Worm (Caenorhabditis elegans): Measurements from ENCODE around the gene T26H5.14.

The T26H5.14 gene

DNA sequence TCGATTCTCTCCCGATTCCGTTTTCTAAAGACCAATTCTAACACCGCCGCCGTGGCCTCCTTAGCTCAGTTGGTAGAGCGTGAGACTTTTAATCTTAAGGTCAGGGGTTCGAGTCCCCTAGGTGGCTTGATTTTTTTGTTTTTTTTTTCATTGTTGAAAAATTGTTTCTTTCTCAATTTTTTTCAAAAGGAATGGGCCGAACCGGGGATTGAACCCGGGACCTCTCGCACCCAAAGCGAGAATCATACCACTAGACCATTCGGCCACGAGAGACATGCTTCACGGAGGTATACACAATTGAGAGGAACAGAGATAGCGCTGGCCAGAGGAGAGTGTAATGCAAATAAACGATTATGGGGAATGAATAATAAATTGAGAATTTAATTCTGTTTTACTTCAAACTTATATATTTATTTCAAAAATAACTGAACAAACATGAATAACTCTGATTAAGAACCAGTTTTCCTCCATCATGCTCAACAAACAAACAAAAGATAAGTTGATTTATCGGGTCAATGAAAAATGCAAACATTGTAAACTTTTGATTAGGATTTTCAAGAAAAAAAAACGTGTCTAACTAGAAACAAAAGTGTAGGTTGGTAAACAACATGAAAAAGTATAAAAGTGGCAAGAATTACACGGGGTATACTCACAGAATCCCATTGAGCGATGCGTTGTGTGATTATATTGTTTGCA, 16.2 kb downstream of the T26H5.14 start, which contains the start of gene pqn-71 (continued):
- 0 out of 2 replicates have a peak, but pooled peaks have one; percentile 72 for TF ChIP-seq bed-1 (GFP tag; IDR thresholded peaks at IDR 0.05)
- peak; percentile 81 for TF ChIP-seq F52B5.7 (tag; optimal IDR thresholded peaks at IDR 0.05)
- peak; percentile 84 for TF ChIP-seq fkh-3 (tag; optimal IDR thresholded peaks at IDR 0.05)
- peak; percentile 94 for TF ChIP-seq B0336.3 (GFP tag; IDR thresholded peaks at IDR 0.05)
- TF ChIP-seq C06A6.2 (GFP tag; conservative IDR thresholded peaks at IDR 0.05): peak; percentile 82
- no peak for TF ChIP-seq hlh-26 (GFP tag; conservative IDR thresholded peaks at IDR 0.05)
- peak; percentile 80 for TF ChIP-seq nhr-80 (tag; optimal IDR thresholded peaks at IDR 0.05)
- peak; percentile 54 for TF ChIP-seq ztf-3 (GFP tag; optimal IDR thresholded peaks at IDR 0.05)
- peak; percentile 93 for TF ChIP-seq K11D2.4 (GFP tag; IDR thresholded peaks at IDR 0.05)
- peak; percentile 71 for TF ChIP-seq mes-4 (tag; optimal IDR thresholded peaks at IDR 0.05)
- no peak for TF ChIP-seq F55B11.4 (tag; optimal IDR thresholded peaks at IDR 0.05; ENCODE audit: borderline replicate concordance, insufficient read depth)
- TF ChIP-seq F39B2.1 (GFP tag; IDR thresholded peaks at IDR 0.05): 0 out of 2 replicates have a peak, but pooled peaks have one; percentile 70
- peak; percentile 41; the same call in 1 of the 2 replicates for TF ChIP-seq B0019.2 (GFP tag; conservative IDR thresholded peaks at IDR 0.05)
- peak; percentile 88 for TF ChIP-seq Y95B8A.8 (GFP tag; IDR thresholded peaks at IDR 0.05)
- TF ChIP-seq F37B4.10 (GFP tag; IDR thresholded peaks at IDR 0.05): 0 out of 2 replicates have a peak, but pooled peaks have one; percentile 88
- peak; percentile 95 for TF ChIP-seq egl-44 (GFP tag; IDR thresholded peaks at IDR 0.05)
- TF ChIP-seq ztf-26 (tag; optimal IDR thresholded peaks at IDR 0.05): peak; percentile 96
- peak; percentile 62 for TF ChIP-seq F33H1.4 (GFP tag; IDR thresholded peaks at IDR 0.05)
- TF ChIP-seq madf-6 (GFP tag; IDR thresholded peaks at IDR 0.05): peak; percentile 77
- peak; percentile 82 for TF ChIP-seq snpc-4 (GFP tag; optimal IDR thresholded peaks at IDR 0.05)
- TF ChIP-seq snpc-4 (tag; optimal IDR thresholded peaks at IDR 0.05): peak; percentile 80 to 93 (median 88)
- peak; percentile 98 for TF ChIP-seq nhr-90 (tag; optimal IDR thresholded peaks at IDR 0.05)
- peak; percentile 88 for TF ChIP-seq nhr-27 (tag; optimal IDR thresholded peaks at IDR 0.05)
- peak; percentile 91 for TF ChIP-seq rcor-1 (GFP tag; IDR thresholded peaks at IDR 0.05)
- TF ChIP-seq T26A5.8 (tag; optimal IDR thresholded peaks at IDR 0.05): peak; percentile 90
- peak; percentile 92 for TF ChIP-seq repo-1 (tag; optimal IDR thresholded peaks at IDR 0.05)
- TF ChIP-seq B0261.1 (tag; optimal IDR thresholded peaks at IDR 0.05): peak; percentile 100
- TF ChIP-seq dox-1 (GFP tag; IDR thresholded peaks at IDR 0.05): peak; percentile 95
- no peak for TF ChIP-seq lag-1 (GFP tag; IDR thresholded peaks at IDR 0.05)
- peak; percentile 91 for TF ChIP-seq lsy-27 (tag; optimal IDR thresholded peaks at IDR 0.05; ENCODE audit: borderline replicate concordance, insufficient read depth)
- TF ChIP-seq nfyb-1 (GFP tag; IDR thresholded peaks at IDR 0.05): peak; percentile 96
- TF ChIP-seq ztf-18 (tag; optimal IDR thresholded peaks at IDR 0.05): peak; percentile 86
- peak; percentile 99 for TF ChIP-seq tbp1 (GFP tag; optimal IDR thresholded peaks at IDR 0.05)
- peak; percentile 73 for TF ChIP-seq lsl-1 (GFP tag; optimal IDR thresholded peaks at IDR 0.05)

DNA sequence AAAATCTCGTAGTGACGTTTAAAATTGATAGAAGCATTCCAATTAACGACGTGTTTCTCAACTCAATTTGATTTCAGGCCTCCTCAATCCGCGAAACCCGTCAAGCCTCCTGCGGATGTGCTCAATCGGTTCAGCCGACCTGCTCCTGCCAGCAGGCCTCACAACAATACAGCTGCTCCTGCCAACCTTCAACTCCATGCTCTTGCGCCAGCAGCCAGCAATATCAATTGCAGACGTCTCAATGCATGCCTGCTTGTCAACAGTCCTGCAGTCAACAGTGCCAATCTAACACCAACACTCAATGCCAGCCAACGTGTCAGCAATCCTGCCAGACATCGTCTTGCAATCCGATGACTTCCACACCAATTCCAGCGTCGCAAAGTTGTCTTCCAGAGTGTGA, 17.1 kb downstream of the T26H5.14 start:
- no peak for TF ChIP-seq egrh-3 (GFP tag; IDR thresholded peaks at IDR 0.05)
- TF ChIP-seq zfh-2 (GFP tag; conservative IDR thresholded peaks at IDR 0.05): peak; percentile 62
- TF ChIP-seq lag-1 (GFP tag; IDR thresholded peaks at IDR 0.05): no peak

DNA sequence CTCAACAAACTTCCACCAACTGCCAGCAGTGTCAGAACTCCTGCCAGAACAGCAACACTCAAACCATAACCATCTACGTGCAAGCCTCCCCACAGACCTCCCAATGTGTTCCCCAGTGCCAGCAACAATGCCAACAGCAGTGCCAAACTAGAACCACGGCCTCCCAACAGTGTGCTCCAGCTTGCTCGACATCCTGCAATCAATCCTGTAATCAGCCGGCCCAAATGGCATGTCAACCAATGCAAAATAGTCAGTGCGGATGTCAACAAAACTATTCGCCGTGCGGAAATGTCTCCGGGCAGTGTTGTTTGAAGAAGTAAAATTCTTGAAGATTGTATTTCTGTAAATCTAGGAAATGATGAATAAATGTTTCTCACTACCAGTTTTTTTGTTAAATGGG, 17.8 kb downstream of the T26H5.14 start:
- TF ChIP-seq ceh-91 (GFP tag; IDR thresholded peaks at IDR 0.05) (no peak), mcd-1 (GFP tag; IDR thresholded peaks at IDR 0.05) (no peak), hlh-12 (tag; optimal IDR thresholded peaks at IDR 0.05) (no peak), nfya-1 (tag; optimal IDR thresholded peaks at IDR 0.05; ENCODE audit: borderline replicate concordance, insufficient read depth) (no peak), lsl-1 (GFP tag; optimal IDR thresholded peaks at IDR 0.05) (no peak), ztf-18 (tag; optimal IDR thresholded peaks at IDR 0.05) (no peak), gei-17 (GFP tag; optimal IDR thresholded peaks at IDR 0.05) (no peak), B0336.3 (GFP tag; IDR thresholded peaks at IDR 0.05) (no peak), nhr-90 (tag; optimal IDR thresholded peaks at IDR 0.05) (no peak), K12H6.12 (tag; optimal IDR thresholded peaks at IDR 0.05) (no peak), F57C9.4 (tag; optimal IDR thresholded peaks at IDR 0.05) (no peak), dox-1 (GFP tag; IDR thresholded peaks at IDR 0.05) (no peak), let-607 (tag; optimal IDR thresholded peaks at IDR 0.05) (no peak), nhr-80 (tag; optimal IDR thresholded peaks at IDR 0.05) (no peak), ztf-25 (GFP tag; IDR thresholded peaks at IDR 0.05) (no peak), nfyb-1 (GFP tag; IDR thresholded peaks at IDR 0.05) (no peak), ztf-26 (tag; optimal IDR thresholded peaks at IDR 0.05) (no peak)

Measured in whole organism, young adult.